Worm (Caenorhabditis elegans) whole organism, L2 larva: Measurements from ENCODE around the gene vglu-2.

ENCODE experiments used
- C34F6.9 ChIP-seq: fragments of 150-350 bp; optimal IDR thresholded peaks from 2 replicates; lab custom pipeline; 2014; ENCODE audit warnings: missing biosample characterization, missing genetic modification characterization
- F13H6.1 ChIP-seq: sonication (generic microtip); optimal IDR thresholded peaks from 2 replicates; lab custom pipeline; 2016; ENCODE audit warnings: missing genetic modification characterization, missing compliant biosample characterization
- alr-1 ChIP-seq: fragments of 150-350 bp; optimal IDR thresholded peaks from 2 replicates; lab custom pipeline; 2014; ENCODE audit warnings: missing biosample characterization, missing genetic modification characterization
- aly-2 ChIP-seq: fragments of 150-350 bp; optimal IDR thresholded peaks from 2 replicates; lab custom pipeline; 2014; ENCODE audit warnings: missing biosample characterization, missing genetic modification characterization
- ama-1 ChIP-seq: fragments of 150-350 bp; optimal IDR thresholded peaks from 2 replicates; lab custom pipeline; 2018; ENCODE audit warnings: inconsistent platforms
- ceh-16 ChIP-seq: fragments of 150-350 bp; optimal IDR thresholded peaks from 2 replicates; lab custom pipeline; 2014; ENCODE audit warnings: missing biosample characterization, missing genetic modification characterization
- ceh-82 ChIP-seq: fragments of 150-350 bp; optimal IDR thresholded peaks from 2 replicates; lab custom pipeline; 2014; ENCODE audit warnings: missing biosample characterization, missing genetic modification characterization
- crh-2 ChIP-seq: sonication (generic microtip); optimal IDR thresholded peaks from 2 replicates; lab custom pipeline; 2017; ENCODE audit warnings: missing biosample characterization, missing genetic modification characterization
- elt-1 ChIP-seq: fragments of 150-350 bp; optimal IDR thresholded peaks from 2 replicates; lab custom pipeline; 2014; ENCODE audit warnings: missing biosample characterization, missing genetic modification characterization
- fos-1 ChIP-seq: fragments of 150-350 bp; optimal IDR thresholded peaks from 2 replicates; lab custom pipeline; 2014; ENCODE audit warnings: missing biosample characterization, missing genetic modification characterization
- gmeb-1 ChIP-seq: fragments of 150-350 bp; optimal IDR thresholded peaks from 2 replicates; lab custom pipeline; 2014; ENCODE audit warnings: missing biosample characterization, missing genetic modification characterization
- lin-13 ChIP-seq: fragments of 150-350 bp; optimal IDR thresholded peaks from 2 replicates; lab custom pipeline; 2014; ENCODE audit warnings: missing biosample characterization, missing genetic modification reagents, missing genetic modification characterization
- lin-39 ChIP-seq: fragments of 150-350 bp; optimal IDR thresholded peaks from 2 replicates; lab custom pipeline; 2014; ENCODE audit warnings: missing biosample characterization, missing genetic modification reagents, missing genetic modification characterization
- lsy-2 ChIP-seq, 2 experiments: fragments of 150-350 bp in 1 of 2; sonication (generic microtip) in 1 of 2; optimal IDR thresholded peaks; 2 replicates each; lab custom pipeline; 2014 to 2017; ENCODE audit warnings: missing biosample characterization in 2 of 2, missing genetic modification characterization in 2 of 2
- mab-5 ChIP-seq: fragments of 150-350 bp; optimal IDR thresholded peaks from 2 replicates; lab custom pipeline; 2014; ENCODE audit warnings: missing biosample characterization, missing genetic modification characterization
- mbf-1 ChIP-seq: sonication (generic microtip); optimal IDR thresholded peaks from 2 replicates; lab custom pipeline; 2017; ENCODE audit warnings: missing biosample characterization, missing genetic modification characterization
- mdl-1 ChIP-seq, 2 experiments: fragments of 150-350 bp in 1 of 2; sonication (generic microtip) in 1 of 2; optimal IDR thresholded peaks; 2 replicates each; lab custom pipeline; 2017; ENCODE audit warnings: missing biosample characterization in 2 of 2, missing genetic modification characterization in 2 of 2
- nhr-11 ChIP-seq: fragments of 150-350 bp; optimal IDR thresholded peaks from 2 replicates; lab custom pipeline; 2014; ENCODE audit warnings: missing biosample characterization, missing genetic modification characterization
- nhr-12 ChIP-seq: fragments of 150-350 bp; optimal IDR thresholded peaks from 2 replicates; lab custom pipeline; 2014; ENCODE audit warnings: missing biosample characterization, missing genetic modification characterization
- nhr-129 ChIP-seq: fragments of 150-350 bp; optimal IDR thresholded peaks from 2 replicates; lab custom pipeline; 2014; ENCODE audit warnings: missing biosample characterization, missing genetic modification characterization
- nhr-23 ChIP-seq: fragments of 150-350 bp; optimal IDR thresholded peaks from 2 replicates; lab custom pipeline; 2014; ENCODE audit warnings: missing biosample characterization, missing genetic modification reagents, missing genetic modification characterization
- nhr-237 ChIP-seq: fragments of 150-350 bp; optimal IDR thresholded peaks from 2 replicates; lab custom pipeline; 2014; ENCODE audit warnings: missing biosample characterization, missing genetic modification characterization
- nhr-25 ChIP-seq: fragments of 150-350 bp; sonication (generic microtip); optimal IDR thresholded peaks from 3 replicates; lab custom pipeline; 2014; ENCODE audit warnings: missing biosample characterization, missing genetic modification characterization
- nhr-6 ChIP-seq: fragments of 150-350 bp; optimal IDR thresholded peaks from 2 replicates; lab custom pipeline; 2014; ENCODE audit warnings: missing biosample characterization, missing genetic modification characterization
- nhr-77 ChIP-seq: fragments of 150-350 bp; optimal IDR thresholded peaks from 2 replicates; lab custom pipeline; 2014; ENCODE audit warnings: missing biosample characterization, missing genetic modification characterization
- peb-1 ChIP-seq: fragments of 150-350 bp; optimal IDR thresholded peaks from 2 replicates; lab custom pipeline; 2014; ENCODE audit warnings: missing biosample characterization, missing genetic modification characterization
- sem-4 ChIP-seq: fragments of 150-350 bp; optimal IDR thresholded peaks from 2 replicates; lab custom pipeline; 2014; ENCODE audit warnings: missing biosample characterization, missing genetic modification reagents, missing genetic modification characterization
- sma-3 ChIP-seq: sonication (generic microtip); optimal IDR thresholded peaks from 2 replicates; lab custom pipeline; 2016; ENCODE audit warnings: missing genetic modification reagents, missing genetic modification characterization, missing compliant biosample characterization
- sma-9 ChIP-seq, 2 experiments: fragments of 150-350 bp in 1 of 2; sonication (generic microtip) in 1 of 2; optimal IDR thresholded peaks; 2 replicates each; lab custom pipeline; 2014 to 2016; ENCODE audit warnings: missing genetic modification characterization in 2 of 2, mild to moderate bottlenecking in 1 of 2, missing biosample characterization in 1 of 2, missing compliant biosample characterization in 1 of 2, missing genetic modification reagents in 1 of 2, moderate library complexity in 1 of 2
- snpc-4 ChIP-seq: fragments of 150-350 bp; optimal IDR thresholded peaks from 2 replicates; lab custom pipeline; 2014; ENCODE audit warnings: missing biosample characterization, missing genetic modification characterization
- unc-39 ChIP-seq: fragments of 150-350 bp; optimal IDR thresholded peaks from 2 replicates; lab custom pipeline; 2014; ENCODE audit warnings: missing biosample characterization, missing genetic modification characterization
- unc-55 ChIP-seq: fragments of 150-350 bp; sonication (generic microtip); optimal IDR thresholded peaks from 3 replicates; lab custom pipeline; 2014; ENCODE audit warnings: missing biosample characterization, missing genetic modification reagents, missing genetic modification characterization
- unc-62 ChIP-seq: fragments of 150-350 bp; optimal IDR thresholded peaks from 2 replicates; lab custom pipeline; 2014; ENCODE audit warnings: missing biosample characterization, missing genetic modification reagents, missing genetic modification characterization
- ztf-1 ChIP-seq: fragments of 200-800 bp; sonication (Bioruptor generic); conservative IDR thresholded peaks from 2 replicates; pipeline ENCODE4 v1.3.6; 2022; ENCODE audit warnings: missing genetic modification characterization, missing compliant biosample characterization

vglu-2 gene

DNA sequence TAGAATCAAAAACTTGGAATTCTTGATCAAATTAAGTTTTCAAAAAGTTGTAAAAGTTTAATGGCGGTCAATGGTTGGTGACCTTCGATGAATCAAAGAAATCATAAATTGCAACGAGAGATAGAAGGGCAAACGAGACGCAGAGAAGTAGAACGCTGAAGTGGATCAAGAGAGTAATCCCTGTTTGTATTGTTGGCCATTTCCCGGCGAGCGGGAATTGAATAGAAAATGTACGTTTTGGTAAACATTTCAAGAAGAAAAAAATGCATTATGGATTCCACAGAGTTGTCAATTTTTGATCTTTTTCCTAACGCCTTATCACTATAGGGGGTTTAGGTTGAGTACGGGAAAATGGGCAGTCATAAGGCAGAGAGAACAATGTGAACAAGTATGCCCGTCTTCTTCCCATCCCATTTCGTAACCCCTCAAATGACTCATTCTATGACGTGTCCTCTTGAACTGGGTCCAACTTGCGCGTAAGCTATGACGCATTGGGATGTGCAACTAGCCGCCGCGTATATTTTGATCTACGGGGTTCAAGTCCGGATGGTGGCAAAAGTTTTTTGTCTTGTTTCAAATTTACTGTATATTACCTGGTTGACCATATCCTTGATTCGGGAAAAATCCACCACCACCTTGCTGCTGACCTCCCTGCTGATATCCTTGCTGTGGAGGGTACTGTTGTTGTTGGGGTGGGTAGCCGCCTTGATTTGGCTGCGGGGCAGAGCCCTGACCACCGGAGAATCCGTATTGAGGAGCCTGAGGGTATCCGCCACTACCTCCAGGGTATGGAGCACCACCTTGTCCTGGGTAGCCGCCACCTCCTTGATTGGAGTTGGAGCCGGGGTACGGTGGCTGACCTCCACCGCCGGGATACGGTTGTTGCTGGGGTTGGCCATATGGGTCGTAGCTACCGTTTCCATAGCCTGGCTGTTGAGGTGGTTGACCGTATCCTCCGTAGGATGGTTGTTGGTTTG lies 33.9 kb downstream of the vglu-2 start:
- TF ChIP-seq nhr-129 (peak; percentile 10), ama-1 (lab: Kevin White, UChicago) (peak; percentile 31), nhr-237 (no peak), sma-3 (GFP tag; lab: Kevin White, UChicago) (peak; percentile 0), lsy-2 (tag; optimal IDR thresholded peaks at IDR 0.05; lab: Kevin White, UChicago) (no peak), nhr-6 (tag; lab: Kevin White, UChicago) (peak; percentile 1), nhr-25 (tag; lab: Kevin White, UChicago) (peak; percentile 27), fos-1 (tag; lab: Kevin White, UChicago) (peak; percentile 38)

DNA sequence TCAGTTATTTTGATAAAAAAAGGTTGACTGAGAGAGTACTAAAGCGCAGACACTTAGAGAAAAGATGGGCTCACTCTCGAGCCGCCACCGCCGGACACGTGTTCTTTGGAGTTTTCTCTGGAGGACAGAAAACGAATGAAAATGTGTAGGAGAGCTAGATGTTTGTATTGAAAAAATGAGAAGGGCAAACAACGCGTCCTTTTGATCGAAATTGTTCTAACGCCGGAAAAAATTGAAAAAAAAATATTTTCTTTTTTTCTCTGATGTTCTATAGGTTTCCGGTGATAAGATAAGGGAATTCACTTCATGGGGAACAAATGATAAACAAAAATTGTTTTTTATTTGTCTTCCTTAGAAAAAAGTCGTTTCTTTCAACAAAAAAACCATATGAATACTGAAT lies 34.9 kb downstream of the vglu-2 start:
- TF ChIP-seq nhr-237 (no peak), unc-39 (tag; lab: Kevin White, UChicago) (no peak), mdl-1 (tag; optimal IDR thresholded peaks at IDR 0.05; lab: Kevin White, UChicago) (no peak), F13H6.1 (tag; lab: Kevin White, UChicago) (peak; percentile 32), crh-2 (peak; percentile 15), ztf-1 (GFP tag; lab: Robert Waterston, UW) (no peak), unc-55 (no peak), lsy-2 (tag; optimal IDR thresholded peaks at IDR 0.05; lab: Kevin White, UChicago) (no peak), lin-39 (tag; lab: Kevin White, UChicago) (no peak), fos-1 (tag; lab: Kevin White, UChicago) (peak; percentile 66), ceh-16 (tag; lab: Kevin White, UChicago) (no peak), ceh-82 (tag; lab: Kevin White, UChicago) (no peak), gmeb-1 (no peak), nhr-6 (tag; lab: Kevin White, UChicago) (no peak), nhr-129 (peak; percentile 22), lin-13 (GFP tag; lab: Kevin White, UChicago) (no peak), elt-1 (tag; lab: Kevin White, UChicago) (no peak), snpc-4 (tag; lab: Kevin White, UChicago) (no peak), unc-62 (GFP tag; lab: Kevin White, UChicago) (no peak), nhr-12 (tag; lab: Kevin White, UChicago) (no peak), mbf-1 (tag; lab: Kevin White, UChicago) (no peak), aly-2 (tag; lab: Kevin White, UChicago) (no peak), alr-1 (tag; lab: Kevin White, UChicago) (no peak), sma-9 (GFP tag; optimal IDR thresholded peaks at IDR 0.05; lab: Kevin White, UChicago) (peak; percentile 33), sma-9 (tag; optimal IDR thresholded peaks at IDR 0.05; lab: Kevin White, UChicago) (no peak), nhr-11 (no peak), sma-3 (GFP tag; lab: Kevin White, UChicago) (no peak), C34F6.9 (tag; lab: Kevin White, UChicago) (peak; percentile 19), mab-5 (tag; lab: Kevin White, UChicago) (no peak), peb-1 (tag; lab: Kevin White, UChicago) (no peak), nhr-77 (tag; lab: Kevin White, UChicago) (no peak), nhr-23 (tag; lab: Kevin White, UChicago) (no peak), sem-4 (tag; lab: Kevin White, UChicago) (no peak)
- TF ChIP-seq, all 48 proteins: peak for 6

DNA sequence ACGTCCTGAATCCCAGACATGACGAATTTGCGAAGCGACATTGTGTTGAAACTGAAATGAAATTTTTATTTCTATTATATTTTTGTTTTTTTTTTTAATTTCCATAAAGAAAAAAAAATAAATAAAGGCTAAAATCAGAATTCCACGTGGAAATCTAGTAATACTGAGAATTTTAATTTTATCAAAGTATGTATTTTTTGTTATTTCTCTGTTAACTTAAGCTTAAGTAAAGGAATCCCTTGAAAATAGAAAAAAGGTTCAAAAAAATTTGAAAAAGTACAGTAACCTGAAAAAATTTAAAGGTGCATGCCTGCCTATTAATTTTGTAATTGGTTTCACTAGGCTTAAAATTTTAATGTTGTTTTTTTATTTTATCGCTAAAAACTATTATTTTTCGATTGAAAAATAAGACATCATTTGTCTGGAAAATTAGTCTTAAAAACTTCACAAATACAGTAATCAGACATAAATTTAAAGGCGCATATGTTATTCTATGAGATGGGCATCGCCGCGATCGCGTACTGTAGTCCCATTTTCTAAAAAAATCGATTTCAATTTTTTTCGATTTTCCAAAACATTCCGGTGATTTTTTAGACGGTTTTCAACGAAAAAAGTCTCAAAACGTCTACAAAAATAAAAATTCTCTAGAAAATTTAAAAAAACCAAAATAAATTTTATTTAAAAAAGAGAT lies 35.6 kb downstream of the vglu-2 start, which contains the start of gene nex-2:
Gene nex-2 (minus strand): TSS at position 51 of the 691 bp plus-strand sequence.
- TF ChIP-seq lsy-2 (tag; optimal IDR thresholded peaks at IDR 0.05; lab: Kevin White, UChicago) (no peak), fos-1 (tag; lab: Kevin White, UChicago) (no peak), C34F6.9 (tag; lab: Kevin White, UChicago) (no peak), nhr-12 (tag; lab: Kevin White, UChicago) (no peak)
